Worm (Caenorhabditis elegans) whole organism, L4 larva: ENCODE data around the gene R09H3.2.
"Not testable (repeated sequence)": the region's sequence is repeated elsewhere in the genome, so short reads cannot be mapped to it uniquely, and the experiment has no call there.

ENCODE experiments used
- ZK546.5 ChIP-seq, 2 experiments: sonication (generic microtip); optimal IDR thresholded peaks; 2 replicates each; lab custom pipeline; 2017; ENCODE audit warnings: missing biosample characterization in 2 of 2, missing genetic modification characterization in 2 of 2
- daf-19 ChIP-seq: fragments of 200-800 bp; sonication (Bioruptor generic); conservative IDR thresholded peaks from 2 replicates; pipeline ENCODE4 v1.3.6; 2022; ENCODE audit warnings: missing genetic modification characterization, missing compliant biosample characterization
- mxl-3 ChIP-seq: fragments of 200-800 bp; sonication (Bioruptor generic); optimal IDR thresholded peaks from 2 replicates; lab custom pipeline; 2018; ENCODE audit warnings: mild to moderate bottlenecking, missing genetic modification characterization, missing compliant biosample characterization
- nhr-237 ChIP-seq: sonication (generic microtip); optimal IDR thresholded peaks from 2 replicates; lab custom pipeline; 2017; ENCODE audit warnings: missing biosample characterization, missing genetic modification characterization
- nhr-25 ChIP-seq: sonication (generic microtip); optimal IDR thresholded peaks from 2 replicates; lab custom pipeline; 2017; ENCODE audit warnings: missing genetic modification characterization, mild to moderate bottlenecking, missing compliant biosample characterization, antibody characterized with exemption, moderate library complexity, borderline replicate concordance; ENCODE audit not compliant: insufficient read depth
- skn-1 ChIP-seq: fragments of 150-350 bp; optimal IDR thresholded peaks from 2 replicates; lab custom pipeline; 2014; ENCODE audit warnings: missing biosample characterization, missing genetic modification characterization

- not testable (repeated sequence) for TF ChIP-seq nhr-237 (tag; lab: Kevin White, UChicago); skn-1 (tag; lab: Kevin White, UChicago); mxl-3 (GFP tag; lab: Kevin White, UChicago); nhr-25; ZK546.5 (tag; optimal IDR thresholded peaks at IDR 0.05; lab: Kevin White, UChicago); daf-19
Measured at ce11 chrX:1696879-1697278, 32.1 kb upstream of the R09H3.2 start, which contains the start of gene C36C9.4.
